Fruit fly (Drosophila melanogaster): ENCODE results near the gene Oga.

The Oga gene

dm6 chr3R:21218733-21219165, at the start of gene Oga, which contains the start of gene Smyd5:
Gene Oga (plus strand): TSS chr3R:21219077.
Gene Smyd5 (minus strand): TSS chr3R:21218791.
- TF ChIP-seq CG6854 (GFP tag; optimal IDR thresholded peaks at IDR 0.05) (no peak), Blimp-1 (GFP tag; optimal IDR thresholded peaks at IDR 0.05) (no peak), grn (GFP tag; optimal IDR thresholded peaks at IDR 0.05) (no peak), TFAM (GFP tag; optimal IDR thresholded peaks at IDR 0.05) (no peak), aop (GFP tag; IDR thresholded peaks at IDR 0.05) (no peak), Lhr (GFP tag; optimal IDR thresholded peaks at IDR 0.05) (peak; percentile 45), CG10267 (tag; optimal IDR thresholded peaks at IDR 0.05) (peak; percentile 59), CG42726 (GFP tag; IDR thresholded peaks at IDR 0.05; ENCODE audit: partially characterized antibody) (peak; percentile 91), vfl (GFP tag; optimal IDR thresholded peaks at IDR 0.05) (no peak), mld (GFP tag; IDR thresholded peaks at IDR 0.05; ENCODE audit: partially characterized antibody) (peak; percentile 97), cwo (GFP tag; optimal IDR thresholded peaks at IDR 0.05) (no peak), otp (GFP tag; IDR thresholded peaks at IDR 0.05) (no peak), kni (GFP tag; optimal IDR thresholded peaks at IDR 0.05) (no peak), HLH3B (GFP tag; IDR thresholded peaks at IDR 0.05) (no peak), Oli (tag; optimal IDR thresholded peaks at IDR 0.05) (no peak), CG7745 (tag; optimal IDR thresholded peaks at IDR 0.05) (no peak), CG11085 (GFP tag; IDR thresholded peaks at IDR 0.05) (no peak), row (GFP tag; IDR thresholded peaks at IDR 0.05) (peak; percentile 58), CG8359 (GFP tag; optimal IDR thresholded peaks at IDR 0.05; ENCODE audit: borderline replicate concordance) (no peak), kay (GFP tag; optimal IDR thresholded peaks at IDR 0.05) (no peak), Dad (GFP tag; optimal IDR thresholded peaks at IDR 0.05) (peak; percentile 29), trem (tag; optimal IDR thresholded peaks at IDR 0.05) (peak; percentile 32), CG13894 (tag; optimal IDR thresholded peaks at IDR 0.05) (no peak), ham (GFP tag; IDR thresholded peaks at IDR 0.05) (no peak), Ssrp (tag; optimal IDR thresholded peaks at IDR 0.05) (no peak), H15 (GFP tag; IDR thresholded peaks at IDR 0.05) (no peak), CG17912 (GFP tag; optimal IDR thresholded peaks at IDR 0.05) (peak; percentile 37), CG8388 (GFP tag; optimal IDR thresholded peaks at IDR 0.05) (no peak), Bgb (GFP tag; IDR thresholded peaks at IDR 0.05; ENCODE audit: partially characterized antibody) (peak; percentile 97), HmgZ (tag; optimal IDR thresholded peaks at IDR 0.05) (peak; percentile 66), D19A (tag; optimal IDR thresholded peaks at IDR 0.05) (no peak), CG10366 (GFP tag; IDR thresholded peaks at IDR 0.05) (no peak; the same call in none of the 2 replicates), gro (GFP tag; optimal IDR thresholded peaks at IDR 0.05) (peak; percentile 54), Fer1 (GFP tag; optimal IDR thresholded peaks at IDR 0.05) (no peak), trh (GFP tag; optimal IDR thresholded peaks at IDR 0.05) (no peak), br (optimal IDR thresholded peaks at IDR 0.05) (no peak), dmrt11E (tag; optimal IDR thresholded peaks at IDR 0.05) (peak; percentile 1), Dp (GFP tag; optimal IDR thresholded peaks at IDR 0.05) (peak; percentile 60), chinmo (GFP tag; IDR thresholded peaks at IDR 0.05; ENCODE audit: partially characterized antibody) (peak; percentile 96), CG18476 (GFP tag; optimal IDR thresholded peaks at IDR 0.05) (peak; percentile 3), Xbp1 (GFP tag; optimal IDR thresholded peaks at IDR 0.05) (peak; percentile 55), CG7987 (GFP tag; optimal IDR thresholded peaks at IDR 0.05) (peak; percentile 30), bigmax (GFP tag; optimal IDR thresholded peaks at IDR 0.05) (no peak), CG6272 (GFP tag; IDR thresholded peaks at IDR 0.05) (peak; percentile 26; the same call in 1 of the 2 replicates), grau (tag; optimal IDR thresholded peaks at IDR 0.05) (peak; percentile 46), chn (GFP tag; optimal IDR thresholded peaks at IDR 0.05) (peak; percentile 16), CG9817 (tag; optimal IDR thresholded peaks at IDR 0.05) (no peak), GATAe (GFP tag; conservative IDR thresholded peaks at IDR 0.05) (no peak), eyg (GFP tag; optimal IDR thresholded peaks at IDR 0.05) (no peak), CG6654 (GFP tag; optimal IDR thresholded peaks at IDR 0.05) (no peak), Fer2 (tag; optimal IDR thresholded peaks at IDR 0.05) (no peak)
